Worm (Caenorhabditis elegans) whole organism, L3 larva: ENCODE results near the gene sre-2.

Experiments
- R02D3.7 ChIP-seq: fragments of 150-350 bp; optimal IDR thresholded peaks from 2 replicates; lab custom pipeline; 2014; ENCODE audit warnings: missing biosample characterization, missing genetic modification characterization
- aly-2 ChIP-seq: fragments of 150-350 bp; optimal IDR thresholded peaks from 2 replicates; lab custom pipeline; 2014; ENCODE audit warnings: missing biosample characterization, missing genetic modification characterization
- ceh-16 ChIP-seq: sonication (generic microtip); optimal IDR thresholded peaks from 2 replicates; lab custom pipeline; 2017; ENCODE audit warnings: missing biosample characterization, missing genetic modification characterization
- ceh-82 ChIP-seq: fragments of 150-350 bp; optimal IDR thresholded peaks from 2 replicates; lab custom pipeline; 2014; ENCODE audit warnings: missing biosample characterization, missing genetic modification characterization
- ceh-9 ChIP-seq: sonication (generic microtip); optimal IDR thresholded peaks from 2 replicates; lab custom pipeline; 2018; ENCODE audit warnings: missing biosample characterization, missing genetic modification characterization
- egl-27 ChIP-seq: sonication (generic microtip); optimal IDR thresholded peaks from 4 replicates; lab custom pipeline; 2017; ENCODE audit warnings: missing biosample characterization, missing genetic modification reagents, missing genetic modification characterization
- egl-5 ChIP-seq: fragments of 150-350 bp; optimal IDR thresholded peaks from 2 replicates; lab custom pipeline; 2017; ENCODE audit warnings: missing biosample characterization, missing genetic modification reagents, missing genetic modification characterization, inconsistent platforms
- elt-1 ChIP-seq: fragments of 150-350 bp; optimal IDR thresholded peaks from 2 replicates; lab custom pipeline; 2014; ENCODE audit warnings: missing biosample characterization, missing genetic modification characterization
- elt-2 ChIP-seq: sonication (generic microtip); optimal IDR thresholded peaks from 2 replicates; lab custom pipeline; 2016; ENCODE audit warnings: missing genetic modification reagents, mild to moderate bottlenecking, missing genetic modification characterization, missing compliant biosample characterization
- elt-3 ChIP-seq, 3 experiments: fragments of 150-350 bp in 1 of 3; sonication (generic microtip) in 2 of 3; optimal IDR thresholded peaks; 2 replicates in 2 of 3; 4 replicates in 1 of 3; lab custom pipeline; 2014 to 2017; ENCODE audit warnings: missing biosample characterization in 3 of 3, missing genetic modification characterization in 3 of 3
- fkh-10 ChIP-seq: sonication (generic microtip); optimal IDR thresholded peaks from 2 replicates; lab custom pipeline; 2017; ENCODE audit warnings: missing biosample characterization, missing genetic modification reagents, missing genetic modification characterization
- fkh-2 ChIP-seq: fragments of 150-350 bp; optimal IDR thresholded peaks from 2 replicates; lab custom pipeline; 2014; ENCODE audit warnings: missing biosample characterization, missing genetic modification reagents, missing genetic modification characterization
- hmg-11 ChIP-seq: sonication (generic microtip); optimal IDR thresholded peaks from 2 replicates; lab custom pipeline; 2016; ENCODE audit warnings: missing genetic modification characterization, missing compliant biosample characterization
- jun-1 ChIP-seq: fragments of 150-350 bp; optimal IDR thresholded peaks from 2 replicates; lab custom pipeline; 2014; ENCODE audit warnings: missing biosample characterization, missing genetic modification reagents, missing genetic modification characterization
- lin-15B ChIP-seq: fragments of 150-350 bp; optimal IDR thresholded peaks from 2 replicates; lab custom pipeline; 2014; ENCODE audit warnings: missing biosample characterization, missing genetic modification characterization
- lin-39 ChIP-seq: fragments of 150-350 bp; optimal IDR thresholded peaks from 2 replicates; lab custom pipeline; 2018; ENCODE audit warnings: missing biosample characterization, missing genetic modification reagents, missing genetic modification characterization
- lsy-12 ChIP-seq: sonication (generic microtip); optimal IDR thresholded peaks from 2 replicates; lab custom pipeline; 2016; ENCODE audit warnings: mild to moderate bottlenecking, missing genetic modification characterization, missing compliant biosample characterization
- mdl-1 ChIP-seq: fragments of 150-350 bp; optimal IDR thresholded peaks from 2 replicates; lab custom pipeline; 2014; ENCODE audit warnings: missing biosample characterization, missing genetic modification characterization
- mml-1 ChIP-seq: fragments of 150-350 bp; sonication (generic microtip); optimal IDR thresholded peaks from 3 replicates; lab custom pipeline; 2014; ENCODE audit warnings: missing biosample characterization, missing genetic modification characterization
- nfya-1 ChIP-seq: sonication (generic microtip); optimal IDR thresholded peaks from 2 replicates; lab custom pipeline; 2017; ENCODE audit warnings: missing genetic modification characterization, mild to moderate bottlenecking, missing compliant biosample characterization, antibody characterized with exemption, moderate library complexity; ENCODE audit not compliant: insufficient read depth
- nhr-11 ChIP-seq: fragments of 150-350 bp; optimal IDR thresholded peaks from 2 replicates; lab custom pipeline; 2014; ENCODE audit warnings: missing biosample characterization, missing genetic modification characterization
- nhr-12 ChIP-seq: fragments of 150-350 bp; optimal IDR thresholded peaks from 2 replicates; lab custom pipeline; 2014; ENCODE audit warnings: missing biosample characterization, missing genetic modification characterization
- nhr-23 ChIP-seq: fragments of 150-350 bp; optimal IDR thresholded peaks from 2 replicates; lab custom pipeline; 2014; ENCODE audit warnings: missing biosample characterization, missing genetic modification reagents, missing genetic modification characterization
- nhr-25 ChIP-seq: sonication (generic microtip); optimal IDR thresholded peaks from 2 replicates; lab custom pipeline; 2017; ENCODE audit warnings: missing biosample characterization, missing genetic modification characterization
- nhr-28 ChIP-seq: fragments of 150-350 bp; optimal IDR thresholded peaks from 2 replicates; lab custom pipeline; 2014; ENCODE audit warnings: missing biosample characterization, missing genetic modification characterization
- nhr-67 ChIP-seq: fragments of 150-350 bp; optimal IDR thresholded peaks from 2 replicates; lab custom pipeline; 2014; ENCODE audit warnings: missing biosample characterization, missing genetic modification characterization
- nhr-76 ChIP-seq: fragments of 150-350 bp; sonication (generic microtip); optimal IDR thresholded peaks from 5 replicates; lab custom pipeline; 2014; ENCODE audit warnings: missing biosample characterization, missing genetic modification characterization
- pqm-1 ChIP-seq: fragments of 150-350 bp; optimal IDR thresholded peaks from 2 replicates; lab custom pipeline; 2017; ENCODE audit warnings: missing biosample characterization, missing genetic modification characterization, inconsistent platforms
- skn-1 ChIP-seq: fragments of 150-350 bp; optimal IDR thresholded peaks from 2 replicates; lab custom pipeline; 2014; ENCODE audit warnings: missing biosample characterization, missing genetic modification characterization
- snpc-4 ChIP-seq: fragments of 150-350 bp; optimal IDR thresholded peaks from 2 replicates; lab custom pipeline; 2014; ENCODE audit warnings: missing biosample characterization, missing genetic modification characterization
- tbx-2 ChIP-seq: sonication (generic microtip); optimal IDR thresholded peaks from 2 replicates; lab custom pipeline; 2016; ENCODE audit warnings: mild to moderate bottlenecking, missing genetic modification characterization, missing compliant biosample characterization
- unc-39 ChIP-seq: sonication (generic microtip); optimal IDR thresholded peaks from 4 replicates; lab custom pipeline; 2017; ENCODE audit warnings: missing biosample characterization, missing genetic modification characterization
- unc-62 ChIP-seq: fragments of 150-350 bp; sonication (generic microtip); optimal IDR thresholded peaks from 4 replicates; lab custom pipeline; 2014; ENCODE audit warnings: missing biosample characterization, missing genetic modification reagents, missing genetic modification characterization

sre-2 gene

DNA sequence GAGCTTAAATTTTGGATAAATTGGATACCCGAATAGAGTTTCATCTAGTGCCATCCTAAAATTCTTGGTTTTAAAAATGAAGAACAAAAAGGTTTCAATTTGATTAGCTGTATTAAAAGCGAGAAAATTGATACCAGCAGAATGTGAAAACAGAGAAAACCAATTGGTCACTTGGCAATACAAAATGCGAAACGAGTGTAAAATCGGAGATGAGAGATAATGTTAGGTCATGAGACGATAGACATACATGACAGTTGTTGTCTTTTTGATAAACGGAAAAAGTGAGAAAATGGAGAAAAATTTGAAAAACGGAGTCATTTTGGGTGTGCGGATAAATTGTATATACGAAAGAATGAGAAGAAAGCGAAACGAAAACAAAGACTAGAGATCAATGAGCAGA is 3.1 kb upstream of the sre-2 start, which contains the start of gene sfxn-5:
TSS of gene sfxn-5 (minus strand) at position 55 of the 400 bp plus-strand sequence.
- no peak for TF ChIP-seq skn-1 (tag; lab: Kevin White, UChicago)
- TF ChIP-seq elt-1 (tag; lab: Kevin White, UChicago), result no peak
- no peak for TF ChIP-seq egl-27 (tag; lab: Kevin White, UChicago)
- TF ChIP-seq fkh-10 (GFP tag; lab: Kevin White, UChicago), result no peak
- TF ChIP-seq jun-1, result no peak
- TF ChIP-seq nhr-25, result no peak
- TF ChIP-seq elt-2 (tag; lab: Kevin White, UChicago), result peak; percentile 17
- TF ChIP-seq unc-39, result no peak
- peak; percentile 33 for TF ChIP-seq nfya-1 (tag; lab: Kevin White, UChicago)
- no peak for TF ChIP-seq pqm-1
- TF ChIP-seq unc-62, result no peak
- no peak for TF ChIP-seq ceh-9 (tag; lab: Kevin White, UChicago)
- TF ChIP-seq elt-3 (tag; optimal IDR thresholded peaks at IDR 0.05; lab: Kevin White, UChicago), result no peak
- no peak for TF ChIP-seq snpc-4 (tag; lab: Kevin White, UChicago)
- no peak for TF ChIP-seq tbx-2

DNA sequence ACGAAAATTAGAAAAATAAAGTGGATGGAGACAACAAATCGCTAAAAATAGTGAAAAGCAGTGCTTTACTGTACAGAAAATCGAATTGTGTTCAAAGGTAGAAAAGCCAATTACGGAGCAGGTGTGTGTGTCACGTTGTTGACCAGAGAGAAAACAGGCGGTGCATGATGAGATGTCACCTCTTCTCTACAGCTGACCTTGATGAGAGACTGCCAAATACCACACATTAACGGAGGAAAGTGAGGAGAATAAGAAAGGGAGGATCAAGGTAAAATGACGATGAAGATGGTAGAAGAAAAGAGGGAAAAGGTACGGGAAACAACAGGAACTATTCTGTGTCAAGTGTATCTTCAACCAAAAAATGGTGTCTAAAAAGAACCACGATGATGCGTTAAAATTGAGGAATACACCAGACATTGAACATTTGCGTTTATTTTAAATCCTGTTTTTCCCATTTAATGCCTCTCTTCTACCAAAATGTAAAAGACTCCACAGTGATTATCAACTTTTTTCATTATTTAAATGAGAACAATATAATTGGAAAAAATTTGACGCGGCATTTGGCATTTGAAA is 2.6 kb downstream of the sre-2 start:
- TF ChIP-seq pqm-1 (no peak), nhr-23 (tag; lab: Kevin White, UChicago) (peak; percentile 23), unc-62 (no peak), nfya-1 (tag; lab: Kevin White, UChicago) (no peak), aly-2 (no peak), ceh-16 (tag; lab: Kevin White, UChicago) (no peak), lin-39 (no peak), nhr-28 (tag; lab: Kevin White, UChicago) (no peak), nhr-25 (peak; percentile 66)

ce11 chrII:8093914-8094313 is 8.0 kb downstream of the sre-2 start:
- TF ChIP-seq nhr-25 (peak; percentile 41), nhr-67 (no peak)

DNA sequence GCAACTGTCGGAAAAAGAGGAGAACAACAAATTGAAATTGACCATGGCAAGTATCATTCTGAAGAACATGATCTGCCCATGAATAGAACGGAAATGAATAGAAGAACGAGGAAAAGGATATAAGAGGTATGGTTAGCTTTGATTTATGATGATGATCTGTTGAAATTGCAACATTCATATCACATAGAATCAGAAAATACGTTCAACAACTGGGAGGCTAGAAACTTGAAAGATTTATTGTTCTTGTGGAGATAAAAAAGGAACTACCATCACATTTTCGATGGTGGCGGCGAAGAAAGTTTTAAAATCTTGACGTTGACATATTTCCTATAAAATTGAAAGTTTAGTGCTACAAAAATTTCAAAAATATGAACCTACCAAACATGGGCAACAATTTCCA is 8.7 kb downstream of the sre-2 start:
- no peak for TF ChIP-seq aly-2
- TF ChIP-seq mdl-1 (tag; lab: Kevin White, UChicago), result no peak
- no peak for TF ChIP-seq ceh-82
- TF ChIP-seq nhr-67, result no peak
- no peak for TF ChIP-seq fkh-2 (tag; lab: Kevin White, UChicago)
- TF ChIP-seq nhr-28 (tag; lab: Kevin White, UChicago), result no peak
- no peak for TF ChIP-seq nhr-11 (tag; lab: Kevin White, UChicago)
- no peak for TF ChIP-seq egl-27 (tag; lab: Kevin White, UChicago)
- no peak for TF ChIP-seq nhr-25
- TF ChIP-seq lin-39, result no peak
- no peak for TF ChIP-seq ceh-16 (tag; lab: Kevin White, UChicago)

ce11 chrII:8092537-8092936 is 9.4 kb downstream of the sre-2 start, which contains the start of gene ltd-1:
Gene ltd-1, minus strand, starts transcription at chrII:8092754.
- TF ChIP-seq unc-39 (no peak), ceh-9 (tag; lab: Kevin White, UChicago) (no peak), nhr-67 (no peak), nhr-76 (tag; lab: Kevin White, UChicago) (no peak), ceh-82 (no peak), fkh-10 (GFP tag; lab: Kevin White, UChicago) (no peak), R02D3.7 (tag; lab: Kevin White, UChicago) (no peak), aly-2 (no peak), hmg-11 (tag; lab: Kevin White, UChicago) (no peak), egl-5 (tag; lab: Kevin White, UChicago) (no peak), egl-27 (tag; lab: Kevin White, UChicago) (no peak), elt-1 (tag; lab: Kevin White, UChicago) (no peak), lin-15B (tag; lab: Kevin White, UChicago) (no peak), ceh-16 (tag; lab: Kevin White, UChicago) (no peak), elt-2 (tag; lab: Kevin White, UChicago) (no peak), fkh-2 (tag; lab: Kevin White, UChicago) (no peak), pqm-1 (no peak), nhr-12 (tag; lab: Kevin White, UChicago) (no peak), lsy-12 (tag; lab: Kevin White, UChicago) (no peak), mml-1 (tag; lab: Kevin White, UChicago) (no peak)
